Fruit fly (Drosophila melanogaster): ENCODE measurements around the gene Kap-alpha3.

Kap-alpha3 gene

DNA sequence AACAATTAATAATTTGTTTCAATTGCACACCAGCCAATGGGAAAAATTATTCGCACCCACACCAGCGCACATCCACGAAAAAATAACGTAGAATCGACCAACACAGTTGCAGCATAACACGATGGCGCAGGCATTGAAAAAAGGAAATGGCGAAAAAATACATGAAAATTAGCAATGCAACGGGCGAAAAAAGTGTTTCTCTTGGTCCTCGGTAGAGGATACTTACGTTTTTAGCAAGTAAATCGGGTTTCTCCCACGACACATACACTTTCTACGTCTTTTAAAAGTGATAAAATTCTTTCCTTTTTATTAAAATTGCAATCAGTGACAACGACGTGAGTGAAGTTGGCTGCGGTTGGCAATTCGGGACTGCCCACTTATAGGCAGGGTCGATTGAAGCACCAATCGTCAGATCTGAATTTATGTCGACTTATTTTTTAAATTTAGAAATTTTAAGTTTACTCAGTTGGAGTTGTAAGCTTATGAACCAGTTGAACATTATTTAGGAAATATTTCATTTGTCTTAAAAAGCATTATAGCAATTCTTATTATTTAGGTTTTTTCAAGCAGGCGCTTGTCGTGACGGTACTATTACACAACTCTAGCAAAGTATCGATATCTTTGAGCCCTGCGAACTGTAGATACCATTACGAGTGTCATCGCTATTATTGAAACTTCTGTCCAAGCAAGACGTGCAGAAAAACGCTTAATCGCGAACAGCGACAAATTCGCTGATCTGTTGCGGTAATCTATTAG lies at the start of gene Kap-alpha3, which contains the start of gene Son (continued):
- peak; percentile 78 for TF ChIP-seq CG3032 (tag; optimal IDR thresholded peaks at IDR 0.05)
- no peak for TF ChIP-seq svp (GFP tag)
- peak; percentile 78 for TF ChIP-seq CG16779 (tag; optimal IDR thresholded peaks at IDR 0.05)
- peak; percentile 79 for TF ChIP-seq CG32006 (GFP tag; optimal IDR thresholded peaks at IDR 0.05)
- TF ChIP-seq CG15336 (GFP tag; IDR thresholded peaks at IDR 0.05): 0 out of 2 replicates have a peak, but pooled peaks have one; percentile 21
- TF ChIP-seq CG8119 (GFP tag; IDR thresholded peaks at IDR 0.05): 0 out of 3 replicates have a peak, but pooled peaks have one; percentile 41
- peak; percentile 93 for TF ChIP-seq CG31627 (GFP tag; optimal IDR thresholded peaks at IDR 0.05)
- TF ChIP-seq Lpt (GFP tag; optimal IDR thresholded peaks at IDR 0.05): peak; percentile 56
- peak; percentile 88 for TF ChIP-seq Sox14 (GFP tag; optimal IDR thresholded peaks at IDR 0.05)
- peak; percentile 91 for TF ChIP-seq cyc (GFP tag; optimal IDR thresholded peaks at IDR 0.05)

DNA sequence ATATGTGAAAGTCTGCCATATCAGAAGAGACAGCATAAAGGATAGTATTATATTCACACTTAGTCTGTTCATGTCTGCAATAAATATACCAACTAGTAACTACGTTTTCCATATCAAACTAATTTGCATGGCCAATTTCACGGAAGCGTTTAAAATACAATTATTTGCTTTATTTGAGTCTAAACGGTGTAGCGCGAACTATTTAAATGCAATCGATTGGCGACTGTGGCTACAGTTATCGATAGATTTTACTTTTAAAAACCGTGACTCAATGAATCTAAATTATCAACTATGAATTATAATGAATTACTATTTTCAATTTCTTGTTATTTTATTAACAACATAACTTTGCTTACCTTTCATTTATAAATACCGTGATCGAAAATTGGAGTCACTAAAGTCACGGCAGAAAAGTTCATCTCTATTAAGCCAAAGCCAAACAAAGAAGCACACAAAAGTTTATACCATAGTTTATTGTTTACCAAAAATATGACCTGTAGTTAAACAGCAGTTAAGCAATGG lies 49.4 kb upstream of the Kap-alpha3 start, which contains the start of the genes CG9427 and CG8319:
Gene CG9427 (minus strand): TSS at position 51 of the 522 bp plus-strand sequence.
Gene CG8319 (plus strand): TSS at position 442 of the 522 bp plus-strand sequence.
- TF ChIP-seq CG10669 (GFP tag; optimal IDR thresholded peaks at IDR 0.05): no peak
- no peak for TF ChIP-seq CG8319 (GFP tag; optimal IDR thresholded peaks at IDR 0.05)
- no peak for TF ChIP-seq svp (GFP tag)
- TF ChIP-seq spab (GFP tag; optimal IDR thresholded peaks at IDR 0.05): no peak
- TF ChIP-seq achi (GFP tag; optimal IDR thresholded peaks at IDR 0.05): peak; percentile 21
- no peak for TF ChIP-seq Ets21C (GFP tag; optimal IDR thresholded peaks at IDR 0.05)
- no peak for TF ChIP-seq dsx (GFP tag; optimal IDR thresholded peaks at IDR 0.05; ENCODE audit: poor library complexity, severe bottlenecking)
- TF ChIP-seq CG3919 (GFP tag; optimal IDR thresholded peaks at IDR 0.05): peak; percentile 52
- TF ChIP-seq vri (GFP tag; optimal IDR thresholded peaks at IDR 0.05): peak; percentile 16
- no peak for TF ChIP-seq Lpt (GFP tag; optimal IDR thresholded peaks at IDR 0.05)
- TF ChIP-seq eg (GFP tag; IDR thresholded peaks at IDR 0.05): 0 out of 3 replicates have a peak, but pooled peaks have one; percentile 29
- peak; percentile 29 for TF ChIP-seq Eip93F (GFP tag; optimal IDR thresholded peaks at IDR 0.05)
- peak; percentile 25 for TF ChIP-seq Ets96B (tag; optimal IDR thresholded peaks at IDR 0.05)
- no peak for TF ChIP-seq net (GFP tag; optimal IDR thresholded peaks at IDR 0.05)
- TF ChIP-seq CG11902 (GFP tag; optimal IDR thresholded peaks at IDR 0.05): peak; percentile 10
- TF ChIP-seq CG34406 (GFP tag; optimal IDR thresholded peaks at IDR 0.05): peak; percentile 21
- no peak for TF ChIP-seq CG6808 (GFP tag; optimal IDR thresholded peaks at IDR 0.05)
- no peak for TF ChIP-seq Sox15 (GFP tag; optimal IDR thresholded peaks at IDR 0.05)
- peak; percentile 45 for TF ChIP-seq CG3032 (tag; optimal IDR thresholded peaks at IDR 0.05)
- TF ChIP-seq Sox102F (GFP tag; optimal IDR thresholded peaks at IDR 0.05): peak; percentile 52
- TF ChIP-seq Hr38 (GFP tag; optimal IDR thresholded peaks at IDR 0.05): no peak
- TF ChIP-seq CG6163 (GFP tag; IDR thresholded peaks at IDR 0.05): peak; percentile 29; the same call in 2 of the 3 replicates
- TF ChIP-seq fd59A (GFP tag; optimal IDR thresholded peaks at IDR 0.05): no peak
- no peak for TF ChIP-seq Hr4 (GFP tag; optimal IDR thresholded peaks at IDR 0.05)
- TF ChIP-seq salr (GFP tag; optimal IDR thresholded peaks at IDR 0.05): no peak
- TF ChIP-seq CG11294 (GFP tag; IDR thresholded peaks at IDR 0.05): no peak
- TF ChIP-seq acj6 (GFP tag; optimal IDR thresholded peaks at IDR 0.05): no peak
- TF ChIP-seq CG8119 (GFP tag; IDR thresholded peaks at IDR 0.05): no peak
- peak; percentile 68 for TF ChIP-seq lz (GFP tag; optimal IDR thresholded peaks at IDR 0.05)
- TF ChIP-seq topi (GFP tag; optimal IDR thresholded peaks at IDR 0.05): peak; percentile 63
- TF ChIP-seq CG6854 (GFP tag; optimal IDR thresholded peaks at IDR 0.05): no peak
- TF ChIP-seq CG7368 (GFP tag; optimal IDR thresholded peaks at IDR 0.05): peak; percentile 0
- no peak for TF ChIP-seq CG4318 (GFP tag; optimal IDR thresholded peaks at IDR 0.05)
- peak; percentile 63 for TF ChIP-seq Met (GFP tag; optimal IDR thresholded peaks at IDR 0.05)
- TF ChIP-seq CG1621 (tag; optimal IDR thresholded peaks at IDR 0.05): peak; percentile 6
- peak; percentile 66 for TF ChIP-seq Smox (GFP tag; optimal IDR thresholded peaks at IDR 0.05)
- TF ChIP-seq CG15336 (GFP tag; IDR thresholded peaks at IDR 0.05): peak; percentile 31; the same call in 1 of the 2 replicates
- peak; percentile 89 for TF ChIP-seq Eip78C (GFP tag)
- TF ChIP-seq CG9139 (GFP tag; optimal IDR thresholded peaks at IDR 0.05): no peak
- peak; percentile 70 for TF ChIP-seq CG31627 (GFP tag; optimal IDR thresholded peaks at IDR 0.05)
- TF ChIP-seq pdm3 (GFP tag; optimal IDR thresholded peaks at IDR 0.05): no peak
- TF ChIP-seq dac (GFP tag; optimal IDR thresholded peaks at IDR 0.05): no peak
- no peak for TF ChIP-seq Gug (GFP tag; IDR thresholded peaks at IDR 0.05)
- peak; percentile 53 for TF ChIP-seq OdsH (GFP tag; optimal IDR thresholded peaks at IDR 0.05)
